Worm (Caenorhabditis elegans): ENCODE results near the gene nhr-96.

DNA sequence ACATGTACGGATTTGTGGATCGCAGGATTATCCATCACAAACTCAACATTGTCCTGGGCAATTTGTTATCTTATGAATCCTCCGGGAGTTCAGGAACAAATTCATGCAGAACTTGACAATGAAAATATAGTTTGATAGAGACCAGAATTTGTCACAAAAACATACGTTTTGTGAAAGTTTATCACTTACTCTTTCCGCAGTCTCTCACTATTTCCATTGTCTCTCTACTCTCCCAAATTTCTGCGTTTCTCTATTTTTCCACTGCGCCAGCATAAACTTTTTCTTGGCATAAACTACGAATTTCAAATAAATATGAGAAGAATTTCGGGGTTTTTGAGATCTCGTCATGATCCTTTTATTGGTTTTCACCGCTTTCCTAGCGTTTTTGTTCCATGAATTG is 9.4 kb downstream of the nhr-96 start, which contains the start of gene cyp-33C3:
- TF ChIP-seq pqm-1 (tag; optimal IDR thresholded peaks at IDR 0.05) = no peak
- TF ChIP-seq egl-27 (tag; optimal IDR thresholded peaks at IDR 0.05) = no peak
- no peak for TF ChIP-seq lin-15B (tag; optimal IDR thresholded peaks at IDR 0.05)
- TF ChIP-seq nhr-237 (tag; optimal IDR thresholded peaks at IDR 0.05) = no peak
- TF ChIP-seq unc-62 (GFP tag; optimal IDR thresholded peaks at IDR 0.05) = no peak
- no peak for TF ChIP-seq hmg-11 (tag; optimal IDR thresholded peaks at IDR 0.05)
- TF ChIP-seq nhr-11 (tag; optimal IDR thresholded peaks at IDR 0.05) = no peak
- TF ChIP-seq unc-39 (tag; optimal IDR thresholded peaks at IDR 0.05) = no peak
- TF ChIP-seq snpc-4 (tag; optimal IDR thresholded peaks at IDR 0.05) = no peak
- TF ChIP-seq ceh-82 (tag; optimal IDR thresholded peaks at IDR 0.05) = no peak
- no peak for TF ChIP-seq zag-1 (tag; optimal IDR thresholded peaks at IDR 0.05)

All from whole organism, L3 larva.